Fruit fly (Drosophila melanogaster): Measurements from ENCODE around the gene skd.
A peak's percentile ranks its signal among the peaks of the same experiment; 100 is the strongest.

The skd gene

DNA sequence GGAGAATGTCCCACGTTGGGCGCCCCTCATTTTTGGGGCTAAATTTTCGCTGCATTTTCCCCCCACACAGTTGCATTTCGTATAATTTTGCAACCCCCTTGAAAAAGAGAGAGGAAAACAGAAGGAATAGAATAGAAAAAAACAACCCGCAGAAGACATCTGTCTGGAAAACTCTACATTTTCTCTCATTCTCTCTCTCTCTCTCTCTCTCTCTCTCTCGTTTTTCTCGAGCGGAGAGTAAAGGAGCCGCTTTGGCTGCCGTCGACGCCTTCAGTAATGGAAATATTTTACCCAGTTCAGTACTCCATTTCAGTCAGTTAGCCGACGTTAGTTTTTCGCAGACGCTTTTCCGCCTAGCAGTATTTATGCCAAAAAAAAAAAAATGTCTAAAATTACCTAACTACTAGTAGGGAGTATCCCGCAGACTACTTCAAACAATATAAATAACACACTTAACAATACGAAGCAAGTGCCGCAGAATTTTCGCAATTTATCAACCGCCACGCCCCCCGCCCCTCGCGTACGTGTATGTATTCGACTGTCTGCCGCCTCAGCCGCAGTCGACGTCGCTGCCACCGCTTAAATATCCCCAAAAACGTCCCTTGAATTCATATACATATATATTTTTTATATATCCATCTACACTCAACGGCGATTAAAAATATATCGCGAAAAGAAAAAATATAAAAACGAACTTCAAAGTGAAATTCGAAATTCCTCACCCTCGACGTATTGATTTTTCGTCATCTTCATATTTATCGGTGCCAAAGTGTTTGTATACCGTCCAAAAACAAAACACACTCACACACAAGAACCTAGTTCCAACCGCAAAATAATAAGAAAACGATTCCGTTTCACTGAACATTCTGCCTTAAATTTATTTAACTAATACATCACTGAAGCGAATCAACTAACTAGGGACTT is 20.8 kb upstream of the skd start (continued):
- TF ChIP-seq CG15514 (GFP tag; optimal IDR thresholded peaks at IDR 0.05) (no peak), CG1832 (GFP tag; optimal IDR thresholded peaks at IDR 0.05) (peak; percentile 39), Rfx (GFP tag; IDR thresholded peaks at IDR 0.05) (no peak), br (optimal IDR thresholded peaks at IDR 0.05) (no peak), Sry-δ (GFP tag; optimal IDR thresholded peaks at IDR 0.05) (no peak), vvl (GFP tag; IDR thresholded peaks at IDR 0.05) (no peak), CG18599 (GFP tag; optimal IDR thresholded peaks at IDR 0.05) (peak; percentile 13), seq (GFP tag; IDR thresholded peaks at IDR 0.05) (peak; percentile 55; the same call in 1 of the 2 replicates), CG11696 (GFP tag; IDR thresholded peaks at IDR 0.05) (0 out of 2 replicates have a peak, but pooled peaks have one; percentile 60), chm (GFP tag; IDR thresholded peaks at IDR 0.05) (peak; percentile 20; the same call in 1 of the 2 replicates), CG3065 (GFP tag; optimal IDR thresholded peaks at IDR 0.05) (peak; percentile 56)

DNA sequence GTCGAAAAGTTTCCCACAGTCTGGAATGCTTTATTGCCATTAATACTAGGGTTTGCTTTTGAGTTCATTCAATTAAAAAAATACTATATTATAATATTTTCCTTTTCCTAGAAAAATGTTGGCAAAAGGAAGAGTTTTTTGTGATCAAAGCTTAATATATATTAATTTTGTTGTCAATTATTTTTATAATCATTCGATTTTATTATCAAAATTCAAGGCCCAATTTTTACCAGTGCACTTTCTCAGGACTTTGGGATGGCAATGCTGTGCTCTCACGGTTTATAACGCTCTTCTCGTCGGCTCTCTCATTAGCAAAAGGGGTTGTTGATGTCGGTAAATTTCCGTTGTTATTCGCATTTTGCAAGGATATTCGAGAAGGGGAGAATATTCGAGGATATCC is 19.8 kb upstream of the skd start:
- TF ChIP-seq Hr78 (GFP tag; optimal IDR thresholded peaks at IDR 0.05) = no peak
- TF ChIP-seq CG13123 (GFP tag; optimal IDR thresholded peaks at IDR 0.05) = no peak
- TF ChIP-seq Gsc (GFP tag; IDR thresholded peaks at IDR 0.05) = no peak
- TF ChIP-seq CG10431 (GFP tag; optimal IDR thresholded peaks at IDR 0.05) = no peak
- no peak for TF ChIP-seq seq (GFP tag; IDR thresholded peaks at IDR 0.05)
- TF ChIP-seq CG5953 (GFP tag; IDR thresholded peaks at IDR 0.05) = no peak
- no peak for TF ChIP-seq sqz (GFP tag; optimal IDR thresholded peaks at IDR 0.05)
- TF ChIP-seq gro (GFP tag; optimal IDR thresholded peaks at IDR 0.05) = no peak
- no peak for TF ChIP-seq CG10366 (GFP tag; IDR thresholded peaks at IDR 0.05)
- no peak for TF ChIP-seq ase (GFP tag; IDR thresholded peaks at IDR 0.05)
- no peak for TF ChIP-seq CG30431 (GFP tag; optimal IDR thresholded peaks at IDR 0.05)
- TF ChIP-seq CG10274 (GFP tag; optimal IDR thresholded peaks at IDR 0.05) = no peak
- no peak for TF ChIP-seq tap (tag; optimal IDR thresholded peaks at IDR 0.05)
- TF ChIP-seq tx (GFP tag; optimal IDR thresholded peaks at IDR 0.05) = no peak
- no peak for TF ChIP-seq dm (GFP tag; optimal IDR thresholded peaks at IDR 0.05)
- no peak for TF ChIP-seq mld (GFP tag; IDR thresholded peaks at IDR 0.05; ENCODE audit: partially characterized antibody)
- no peak for TF ChIP-seq CG13287 (GFP tag; IDR thresholded peaks at IDR 0.05; ENCODE audit: partially characterized antibody)
- no peak for TF ChIP-seq CG9609 (GFP tag; optimal IDR thresholded peaks at IDR 0.05)
- TF ChIP-seq CG4404 (GFP tag; IDR thresholded peaks at IDR 0.05) = no peak
- TF ChIP-seq ATbp (GFP tag; optimal IDR thresholded peaks at IDR 0.05) = peak; percentile 27
- no peak for TF ChIP-seq sens-2 (GFP tag; IDR thresholded peaks at IDR 0.05)
- no peak for TF ChIP-seq Optix (GFP tag; IDR thresholded peaks at IDR 0.05)
- peak in 1 of 2 experiments; percentile 53 for TF ChIP-seq Trl (optimal IDR thresholded peaks at IDR 0.05)
- no peak for TF ChIP-seq Trl (GFP tag; optimal IDR thresholded peaks at IDR 0.05)
- no peak for TF ChIP-seq CG18011 (GFP tag; optimal IDR thresholded peaks at IDR 0.05)
- no peak for TF ChIP-seq CG31224 (GFP tag; IDR thresholded peaks at IDR 0.05)
- peak; percentile 11 for TF ChIP-seq BtbVII (GFP tag; optimal IDR thresholded peaks at IDR 0.05)
- TF ChIP-seq CG11247 (GFP tag; IDR thresholded peaks at IDR 0.05) = no peak
- TF ChIP-seq kah (GFP tag; optimal IDR thresholded peaks at IDR 0.05) = no peak
- TF ChIP-seq Elba2 (GFP tag; optimal IDR thresholded peaks at IDR 0.05) = peak; percentile 8
- TF ChIP-seq CG11560 (tag; IDR thresholded peaks at IDR 0.05) = no peak
- no peak for TF ChIP-seq cas (GFP tag; IDR thresholded peaks at IDR 0.05)
- TF ChIP-seq sima (GFP tag; optimal IDR thresholded peaks at IDR 0.05) = no peak
- TF ChIP-seq trh (GFP tag; optimal IDR thresholded peaks at IDR 0.05) = no peak
- TF ChIP-seq jing (GFP tag; optimal IDR thresholded peaks at IDR 0.05) = no peak
- no peak for TF ChIP-seq repo (GFP tag; optimal IDR thresholded peaks at IDR 0.05)
- peak; percentile 40 for TF ChIP-seq slou (GFP tag; optimal IDR thresholded peaks at IDR 0.05)
- no peak for TF ChIP-seq chinmo (GFP tag; IDR thresholded peaks at IDR 0.05; ENCODE audit: partially characterized antibody)
- no peak for TF ChIP-seq CG17186 (GFP tag; optimal IDR thresholded peaks at IDR 0.05)
- no peak for TF ChIP-seq lbe (GFP tag; optimal IDR thresholded peaks at IDR 0.05)
